Worm (Caenorhabditis elegans) whole organism, early embryonic: Measurements from ENCODE around the gene tag-275.

Experiments used
- aly-1 ChIP-seq: sonication (generic microtip); optimal IDR thresholded peaks from 2 replicates; lab custom pipeline; 2016; ENCODE audit warnings: missing genetic modification characterization, missing compliant biosample characterization
- ama-1 ChIP-seq: fragments of 150-350 bp; optimal IDR thresholded peaks from 2 replicates; lab custom pipeline; 2014
- ceh-13 ChIP-seq: fragments of 200-800 bp; sonication (Bioruptor generic); optimal IDR thresholded peaks from 2 replicates; lab custom pipeline; 2018; ENCODE audit warnings: mild to moderate bottlenecking, missing genetic modification characterization, missing compliant biosample characterization
- ceh-36 ChIP-seq: sonication (generic microtip); optimal IDR thresholded peaks from 2 replicates; lab custom pipeline; 2016; ENCODE audit warnings: missing genetic modification characterization, inconsistent platforms, missing compliant biosample characterization
- flt-1 ChIP-seq: fragments of 200-800 bp; sonication (Bioruptor generic); IDR thresholded peaks from 2 replicates; pipeline ENCODE4 v1.3.6; 2022; ENCODE audit warnings: missing genetic modification characterization, missing compliant biosample characterization
- hnd-1 ChIP-seq: sonication (generic microtip); optimal IDR thresholded peaks from 2 replicates; lab custom pipeline; 2016; ENCODE audit warnings: missing genetic modification characterization, missing compliant biosample characterization
- pes-1 ChIP-seq: fragments of 200-800 bp; sonication (Bioruptor generic); IDR thresholded peaks from 2 replicates; pipeline ENCODE4 v1.3.6; 2022; ENCODE audit warnings: missing genetic modification reagents, missing genetic modification characterization, missing compliant biosample characterization
- scrt-1 ChIP-seq: fragments of 200-800 bp; sonication (Bioruptor generic); IDR thresholded peaks from 2 replicates; pipeline ENCODE4 v1.3.6; 2022; ENCODE audit warnings: missing genetic modification characterization, missing compliant biosample characterization
- sea-1 ChIP-seq: fragments of 200-800 bp; sonication (Bioruptor generic); conservative IDR thresholded peaks from 2 replicates; pipeline ENCODE4 v1.3.6; 2022; ENCODE audit warnings: missing genetic modification characterization, missing compliant biosample characterization
- tbx-37 ChIP-seq: fragments of 200-800 bp; sonication (Bioruptor generic); conservative IDR thresholded peaks from 2 replicates; pipeline ENCODE4 v1.3.6; 2022; ENCODE audit warnings: missing genetic modification reagents, missing genetic modification characterization, missing compliant biosample characterization

ce11 chrX:6175829-6176228 lies 25.5 kb upstream of the tag-275 start, which contains the start of gene T25B2.3:
- no peak for TF ChIP-seq flt-1 (GFP tag; lab: Robert Waterston, UW)
- no peak for TF ChIP-seq ceh-36 (tag; lab: Kevin White, UChicago)
- TF ChIP-seq aly-1 (tag; lab: Kevin White, UChicago) = no peak
- TF ChIP-seq hnd-1 = no peak
- no peak for TF ChIP-seq ama-1 (lab: Kevin White, UChicago)
- no peak for TF ChIP-seq tbx-37
- TF ChIP-seq ceh-13 (GFP tag; lab: Kevin White, UChicago) = no peak
- no peak for TF ChIP-seq scrt-1 (GFP tag; lab: Robert Waterston, UW)
- no peak for TF ChIP-seq pes-1 (GFP tag; lab: Robert Waterston, UW)
- no peak for TF ChIP-seq sea-1 (GFP tag; lab: Robert Waterston, UW)
